Fruit fly (Drosophila melanogaster) S2 (cell line): ENCODE measurements around the gene zfh2.

Experiments used
- CG8478 ChIP-seq: fragments of >200 bp; optimal IDR thresholded peaks from 2 replicates; lab custom pipeline; 2018
- CTCF ChIP-seq, 2 experiments: fragments of >200 bp; optimal IDR thresholded peaks; 2 replicates each; lab custom pipeline; 2018

DNA sequence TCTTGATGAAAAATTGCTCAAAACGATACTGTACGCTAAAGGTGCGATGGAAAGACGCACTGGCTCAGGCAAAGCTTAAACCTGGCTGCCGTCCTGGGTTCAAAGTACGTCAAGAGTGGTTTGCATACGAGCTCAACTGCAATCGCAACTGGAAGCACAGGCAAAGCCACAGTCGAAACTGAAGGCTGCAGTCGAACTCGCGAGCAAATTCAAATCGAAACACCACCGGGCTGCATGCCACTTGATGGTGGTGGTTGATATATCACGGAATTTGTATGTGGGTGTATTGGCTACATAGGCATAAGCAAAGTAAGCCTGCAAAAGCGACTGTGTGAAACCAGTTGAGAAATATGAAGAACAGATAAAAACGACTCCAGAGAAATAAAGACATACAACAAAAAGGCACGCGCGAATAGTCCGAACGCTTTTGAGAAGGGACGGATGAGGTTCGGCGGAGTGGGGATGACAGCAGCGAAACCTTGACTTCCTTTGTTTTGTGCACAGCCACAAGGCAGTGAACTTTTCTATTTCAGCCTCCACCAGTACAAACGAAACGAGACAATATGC lies 17.9 kb downstream of the zfh2 start:
- no peak for TF ChIP-seq CG8478 (lab: Kevin White, UChicago)
- no peak for TF ChIP-seq CTCF (optimal IDR thresholded peaks at IDR 0.05; lab: Kevin White, UChicago)
